Fruit fly (Drosophila melanogaster) whole organism, embryonic: ENCODE measurements around the gene CG4950.

Experiments
- Abd-B ChIP-seq: fragments of 200-800 bp; sonication (Bioruptor generic); optimal IDR thresholded peaks from 2 replicates; lab custom pipeline; 2018; ENCODE audit warnings: missing biosample characterization, mild to moderate bottlenecking, missing genetic modification characterization, moderate library complexity
- Adf1 ChIP-seq: fragments of 200-800 bp; sonication (Bioruptor generic); IDR thresholded peaks from 2 replicates; pipeline ENCODE4 v1.3.6; 2022; ENCODE audit warnings: missing biosample characterization, missing genetic modification characterization
- Atf3 ChIP-seq: fragments of 200-800 bp; sonication (Bioruptor generic); optimal IDR thresholded peaks from 3 replicates; lab custom pipeline; 2016; ENCODE audit warnings: missing biosample characterization, missing genetic modification characterization
- CG10274 ChIP-seq: fragments of 200-800 bp; sonication (Bioruptor generic); optimal IDR thresholded peaks from 3 replicates; lab custom pipeline; 2017; ENCODE audit warnings: missing biosample characterization, mild to moderate bottlenecking, missing genetic modification characterization
- CG12219 ChIP-seq: fragments of 200-800 bp; sonication (Bioruptor generic); optimal IDR thresholded peaks from 3 replicates; lab custom pipeline; 2018; ENCODE audit warnings: missing biosample characterization, mild to moderate bottlenecking, missing genetic modification characterization
- CG13123 ChIP-seq: fragments of 200-800 bp; sonication (Bioruptor generic); optimal IDR thresholded peaks from 2 replicates; lab custom pipeline; 2016; ENCODE audit warnings: missing biosample characterization, missing genetic modification characterization
- CG13624 ChIP-seq: fragments of 200-800 bp; sonication (Bioruptor generic); optimal IDR thresholded peaks from 2 replicates; lab custom pipeline; 2016; ENCODE audit warnings: missing biosample characterization, missing genetic modification characterization
- CG14014 ChIP-seq: fragments of 200-800 bp; sonication (Bioruptor generic); IDR thresholded peaks from 2 replicates; pipeline ENCODE4 v1.3.6; 2022; ENCODE audit warnings: missing biosample characterization, missing genetic modification characterization
- CG15479 ChIP-seq: fragments of 200-800 bp; sonication (Bioruptor generic); optimal IDR thresholded peaks from 3 replicates; lab custom pipeline; 2019; ENCODE audit warnings: missing biosample characterization, mild to moderate bottlenecking, missing genetic modification characterization, moderate library complexity
- CG15601 ChIP-seq: fragments of 200-800 bp; sonication (Bioruptor generic); optimal IDR thresholded peaks from 3 replicates; lab custom pipeline; 2019; ENCODE audit warnings: missing biosample characterization, mild to moderate bottlenecking, missing genetic modification characterization, moderate library complexity
- CG18262 ChIP-seq: fragments of 200-800 bp; optimal IDR thresholded peaks from 3 replicates; lab custom pipeline; 2019; ENCODE audit warnings: missing biosample characterization, mild to moderate bottlenecking, missing genetic modification characterization, moderate library complexity
- CG2875 ChIP-seq: fragments of 200-800 bp; sonication (Bioruptor generic); optimal IDR thresholded peaks from 2 replicates; lab custom pipeline; 2017; ENCODE audit warnings: missing biosample characterization, mild to moderate bottlenecking, missing genetic modification characterization, missing genetic modification reagents
- CG2889 ChIP-seq: fragments of 200-800 bp; sonication (Bioruptor generic); IDR thresholded peaks from 3 replicates; pipeline ENCODE4 v1.3.6; 2022; ENCODE audit warnings: missing biosample characterization, missing genetic modification characterization
- CG33557 ChIP-seq: fragments of 200-800 bp; sonication (Bioruptor generic); optimal IDR thresholded peaks from 2 replicates; lab custom pipeline; 2019; ENCODE audit warnings: missing biosample characterization, mild to moderate bottlenecking, missing genetic modification characterization, moderate library complexity
- CG4854 ChIP-seq: fragments of 200-800 bp; sonication (Bioruptor generic); optimal IDR thresholded peaks from 2 replicates; lab custom pipeline; 2016; ENCODE audit warnings: missing biosample characterization, missing genetic modification characterization, inconsistent platforms
- CG5245 ChIP-seq: fragments of 200-800 bp; sonication (Bioruptor generic); optimal IDR thresholded peaks from 3 replicates; lab custom pipeline; 2016; ENCODE audit warnings: missing biosample characterization, missing genetic modification characterization
- CG8089 ChIP-seq: fragments of 200-800 bp; sonication (Bioruptor generic); optimal IDR thresholded peaks from 3 replicates; lab custom pipeline; 2016; ENCODE audit warnings: missing biosample characterization, missing genetic modification characterization
- Camta ChIP-seq: fragments of 200-800 bp; sonication (Bioruptor generic); optimal IDR thresholded peaks from 2 replicates; lab custom pipeline; 2016; ENCODE audit warnings: missing biosample characterization, missing genetic modification characterization
- CoRest ChIP-seq: fragments of 200-800 bp; sonication (Bioruptor generic); optimal IDR thresholded peaks from 3 replicates; lab custom pipeline; 2018; ENCODE audit warnings: missing biosample characterization, mild to moderate bottlenecking, missing genetic modification characterization, moderate library complexity
- Dek ChIP-seq: fragments of 200-800 bp; sonication (Bioruptor generic); optimal IDR thresholded peaks from 3 replicates; lab custom pipeline; 2019; ENCODE audit warnings: missing biosample characterization, mild to moderate bottlenecking, missing genetic modification characterization, moderate library complexity
- Drgx ChIP-seq: fragments of 200-800 bp; sonication (Bioruptor generic); IDR thresholded peaks from 2 replicates; pipeline ENCODE4 v1.3.6; 2022; ENCODE audit warnings: missing biosample characterization, missing genetic modification characterization
- HLH3B ChIP-seq: fragments of 200-800 bp; sonication (Bioruptor generic); IDR thresholded peaks from 2 replicates; pipeline ENCODE4 v1.3.6; 2022; ENCODE audit warnings: missing biosample characterization, missing genetic modification characterization
- HLH4C ChIP-seq: fragments of 200-800 bp; sonication (Bioruptor generic); IDR thresholded peaks from 3 replicates; pipeline ENCODE4 v1.3.6; 2022; ENCODE audit warnings: missing biosample characterization, missing genetic modification characterization; ENCODE audit not compliant: partially characterized antibody
- Hsf ChIP-seq: fragments of 200-800 bp; sonication (Bioruptor generic); optimal IDR thresholded peaks from 3 replicates; lab custom pipeline; 2016; ENCODE audit warnings: missing biosample characterization, missing genetic modification characterization
- Jarid2 ChIP-seq: fragments of 200-800 bp; sonication (Bioruptor generic); optimal IDR thresholded peaks from 3 replicates; lab custom pipeline; 2017; ENCODE audit warnings: mild to moderate bottlenecking, missing biosample characterization, missing genetic modification reagents, missing genetic modification characterization
- Kr ChIP-seq: fragments of 200-800 bp; sonication (Bioruptor generic); optimal IDR thresholded peaks from 2 replicates; lab custom pipeline; 2017; ENCODE audit warnings: missing biosample characterization, mild to moderate bottlenecking, missing genetic modification characterization
- Mad ChIP-seq: fragments of 200-800 bp; sonication (Bioruptor generic); optimal IDR thresholded peaks from 2 replicates; lab custom pipeline; 2016; ENCODE audit warnings: missing biosample characterization, missing genetic modification characterization
- NC2α ChIP-seq: fragments of 200-800 bp; sonication (Bioruptor generic); optimal IDR thresholded peaks from 2 replicates; lab custom pipeline; 2016; ENCODE audit warnings: missing biosample characterization, missing genetic modification characterization
- NFAT ChIP-seq: fragments of 200-800 bp; sonication (Bioruptor generic); IDR thresholded peaks from 2 replicates; pipeline ENCODE4 v1.3.6; 2022; ENCODE audit warnings: missing biosample characterization, missing genetic modification characterization
- NfI ChIP-seq: fragments of 200-800 bp; sonication (Bioruptor generic); optimal IDR thresholded peaks from 3 replicates; lab custom pipeline; 2018; ENCODE audit warnings: missing biosample characterization, mild to moderate bottlenecking, missing genetic modification characterization, moderate library complexity
- Optix ChIP-seq: fragments of 200-800 bp; sonication (Bioruptor generic); IDR thresholded peaks from 3 replicates; pipeline ENCODE4 v1.3.6; 2022; ENCODE audit warnings: missing biosample characterization, missing genetic modification characterization
- Side ChIP-seq: fragments of 200-800 bp; sonication (Bioruptor generic); optimal IDR thresholded peaks from 2 replicates; lab custom pipeline; 2016; ENCODE audit warnings: missing biosample characterization, missing genetic modification characterization
- YL-1 ChIP-seq: fragments of 200-800 bp; sonication (Bioruptor generic); optimal IDR thresholded peaks from 3 replicates; lab custom pipeline; 2017; ENCODE audit warnings: missing biosample characterization, mild to moderate bottlenecking, missing genetic modification characterization
- abd-A ChIP-seq: fragments of 200-800 bp; sonication (Bioruptor generic); optimal IDR thresholded peaks from 3 replicates; lab custom pipeline; 2019; ENCODE audit warnings: missing biosample characterization, mild to moderate bottlenecking, missing genetic modification characterization, moderate library complexity
- cad ChIP-seq: fragments of >200 bp; optimal IDR thresholded peaks from 2 replicates; lab custom pipeline; 2017; ENCODE audit warnings: missing biosample characterization, missing genetic modification characterization
- crc ChIP-seq: fragments of 200-800 bp; sonication (Bioruptor generic); optimal IDR thresholded peaks from 2 replicates; lab custom pipeline; 2016; ENCODE audit warnings: missing biosample characterization, missing genetic modification characterization
- exex ChIP-seq: fragments of 200-800 bp; sonication (Bioruptor generic); optimal IDR thresholded peaks from 4 replicates; lab custom pipeline; 2018; ENCODE audit warnings: missing biosample characterization, mild to moderate bottlenecking, missing genetic modification characterization, moderate library complexity
- hth ChIP-seq: fragments of >200 bp; optimal IDR thresholded peaks from 2 replicates; lab custom pipeline; 2017; ENCODE audit warnings: inconsistent platforms
- jing ChIP-seq: fragments of 200-800 bp; sonication (Bioruptor generic); optimal IDR thresholded peaks from 2 replicates; lab custom pipeline; 2018; ENCODE audit warnings: missing biosample characterization, mild to moderate bottlenecking, missing genetic modification characterization
- kni ChIP-seq: fragments of 200-800 bp; sonication (Bioruptor generic); optimal IDR thresholded peaks from 3 replicates; lab custom pipeline; 2017; ENCODE audit warnings: mild to moderate bottlenecking, missing biosample characterization, missing genetic modification reagents, missing genetic modification characterization
- lmd ChIP-seq: fragments of 200-800 bp; sonication (Bioruptor generic); IDR thresholded peaks from 2 replicates; pipeline ENCODE4 v1.3.6; 2022; ENCODE audit warnings: missing biosample characterization, missing genetic modification characterization
- lov ChIP-seq, 2 experiments: fragments of 200-800 bp in 1 of 2; fragments of >200 bp in 1 of 2; sonication (Bioruptor generic) in 1 of 2; IDR thresholded peaks in 1 of 2; optimal IDR thresholded peaks in 1 of 2; 2 replicates in 1 of 2; 3 replicates in 1 of 2; pipeline versions ENCODE4 v1.3.6 to Lab custom; 2017 to 2022; ENCODE audit warnings: missing biosample characterization in 1 of 2, missing genetic modification characterization in 1 of 2
- pb ChIP-seq: fragments of 200-800 bp; sonication (Bioruptor generic); optimal IDR thresholded peaks from 3 replicates; lab custom pipeline; 2016; ENCODE audit warnings: missing biosample characterization, missing genetic modification characterization
- pros ChIP-seq: fragments of 200-800 bp; sonication (Bioruptor generic); optimal IDR thresholded peaks from 3 replicates; lab custom pipeline; 2019; ENCODE audit warnings: missing biosample characterization, mild to moderate bottlenecking, missing genetic modification characterization, moderate library complexity
- pum ChIP-seq: fragments of 200-800 bp; sonication (Bioruptor generic); optimal IDR thresholded peaks from 2 replicates; lab custom pipeline; 2016; ENCODE audit warnings: missing biosample characterization, missing genetic modification characterization
- stc ChIP-seq: fragments of 200-800 bp; sonication (Bioruptor generic); IDR thresholded peaks from 2 replicates; pipeline ENCODE4 v1.3.6; 2022; ENCODE audit warnings: missing biosample characterization, missing genetic modification characterization
- ttk ChIP-seq: fragments of 200-800 bp; sonication (Bioruptor generic); IDR thresholded peaks from 2 replicates; pipeline ENCODE4 v2.1.2; 2022; ENCODE audit warnings: missing biosample characterization, missing genetic modification characterization
- unc-4 ChIP-seq: fragments of 200-800 bp; sonication (Bioruptor generic); IDR thresholded peaks from 2 replicates; pipeline ENCODE4 v1.3.6; 2022; ENCODE audit warnings: missing biosample characterization, missing genetic modification characterization; ENCODE audit not compliant: partially characterized antibody
- usp ChIP-seq: fragments of >200 bp; optimal IDR thresholded peaks from 2 replicates; lab custom pipeline; 2017; ENCODE audit warnings: missing biosample characterization, missing genetic modification characterization
- vvl ChIP-seq: fragments of 200-800 bp; sonication (Bioruptor generic); IDR thresholded peaks from 2 replicates; pipeline ENCODE4 v1.3.6; 2022; ENCODE audit warnings: missing biosample characterization, missing genetic modification characterization
- z ChIP-seq: fragments of 200-800 bp; sonication (Bioruptor generic); IDR thresholded peaks from 3 replicates; pipeline ENCODE4 v1.3.6; 2022; ENCODE audit warnings: missing biosample characterization, missing genetic modification characterization

CG4950 gene

DNA sequence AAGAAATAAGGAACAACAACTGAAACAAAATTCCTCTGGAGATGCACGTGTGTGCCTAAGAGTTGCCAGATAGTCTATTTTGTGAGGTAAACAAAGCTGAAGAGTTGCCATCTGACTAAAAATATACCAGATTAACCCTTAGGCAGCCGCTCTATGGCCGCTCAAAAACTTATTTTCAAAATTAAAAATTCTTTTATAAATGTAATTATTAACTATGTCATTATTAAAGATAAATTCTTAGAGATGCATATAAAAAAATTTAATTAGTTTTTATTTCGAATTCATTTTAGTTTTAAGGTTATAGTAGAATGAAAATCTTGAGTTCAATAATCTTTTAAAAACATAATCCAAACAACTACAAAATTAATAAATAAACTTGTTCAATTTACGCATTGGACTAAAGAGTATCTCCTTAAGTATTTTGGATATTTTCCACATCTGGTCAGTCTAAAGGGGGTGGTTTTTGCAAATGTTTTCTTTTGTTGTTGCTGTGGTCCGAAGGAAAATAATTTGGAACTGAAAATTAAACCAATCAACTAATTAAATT, 39.2 kb downstream of the CG4950 start, which contains the start of gene Tmx3 (continued):
- TF ChIP-seq crc (GFP tag; lab: Kevin White, UChicago) (no peak), pb (GFP tag; lab: Kevin White, UChicago) (no peak), CG8089 (GFP tag; lab: Kevin White, UChicago) (peak; percentile 35), Dek (tag; lab: Kevin White, UChicago) (peak; percentile 92), CG15479 (GFP tag; lab: Kevin White, UChicago) (no peak), Camta (GFP tag; lab: Kevin White, UChicago) (peak; percentile 20), HLH4C (GFP tag; lab: Robert Waterston, UW) (no peak), Mad (GFP tag; lab: Kevin White, UChicago) (peak; percentile 36), pros (no peak), exex (no peak), NC2α (GFP tag; lab: Kevin White, UChicago) (no peak), NfI (GFP tag; lab: Kevin White, UChicago) (peak; percentile 86), CG2875 (GFP tag; lab: Kevin White, UChicago) (peak; percentile 54), vvl (GFP tag; lab: Robert Waterston, UW) (peak; percentile 95), CG14014 (peak; percentile 92), Optix (GFP tag; lab: Robert Waterston, UW) (peak; percentile 68; the same call in 2 of the 3 replicates), lov (optimal IDR thresholded peaks at IDR 0.05; lab: Kevin White, UChicago) (no peak), lov (GFP tag; IDR thresholded peaks at IDR 0.05; lab: Robert Waterston, UW) (peak; percentile 73; the same call in 1 of the 3 replicates), CG10274 (GFP tag; lab: Kevin White, UChicago) (no peak), CG13123 (GFP tag; lab: Kevin White, UChicago) (peak; percentile 79), kni (no peak), abd-A (tag; lab: Kevin White, UChicago) (no peak), HLH3B (GFP tag; lab: Robert Waterston, UW) (peak; percentile 92), CG13624 (GFP tag; lab: Kevin White, UChicago) (peak; percentile 56), pum (GFP tag; lab: Kevin White, UChicago) (peak; percentile 55), ttk (GFP tag; lab: Robert Waterston, UW) (peak; percentile 88), usp (GFP tag; lab: Kevin White, UChicago) (no peak), CoRest (tag; lab: Kevin White, UChicago) (peak; percentile 95), CG18262 (tag; lab: Kevin White, UChicago) (peak; percentile 91), z (no peak), Jarid2 (GFP tag; lab: Kevin White, UChicago) (no peak), CG12219 (GFP tag; lab: Kevin White, UChicago) (no peak), YL-1 (GFP tag; lab: Kevin White, UChicago) (peak; percentile 84), hth (lab: Kevin White, UChicago) (no peak), Side (GFP tag; lab: Kevin White, UChicago) (peak; percentile 10), CG4854 (GFP tag; lab: Kevin White, UChicago) (peak; percentile 50), jing (GFP tag; lab: Kevin White, UChicago) (peak; percentile 27), Drgx (GFP tag; lab: Robert Waterston, UW) (peak; percentile 90), CG2889 (GFP tag; lab: Robert Waterston, UW) (peak; percentile 77), Abd-B (peak; percentile 90), CG5245 (GFP tag; lab: Kevin White, UChicago) (peak; percentile 57), Atf3 (GFP tag; lab: Kevin White, UChicago) (peak; percentile 38), CG33557 (GFP tag; lab: Kevin White, UChicago) (peak; percentile 75), Kr (GFP tag; lab: Kevin White, UChicago) (no peak), cad (GFP tag; lab: Kevin White, UChicago) (no peak), CG15601 (no peak), Adf1 (GFP tag; lab: Robert Waterston, UW) (peak; percentile 62), lmd (GFP tag; lab: Robert Waterston, UW) (peak; percentile 93), NFAT (GFP tag; lab: Robert Waterston, UW) (peak; percentile 94), unc-4 (GFP tag; lab: Robert Waterston, UW) (no peak), stc (GFP tag; lab: Robert Waterston, UW) (peak; percentile 92), Hsf (peak; percentile 70)
